Fruit fly (Drosophila melanogaster): ENCODE results near the gene Patsas.

dm6 chr2L:12134125-12134378 is 31.0 kb upstream of the Patsas start:
- TF ChIP-seq insv (optimal IDR thresholded peaks at IDR 0.05) (no peak), h (optimal IDR thresholded peaks at IDR 0.05) (no peak), psq (optimal IDR thresholded peaks at IDR 0.05) (no peak), ttk (optimal IDR thresholded peaks at IDR 0.05) (no peak), Sin3A (optimal IDR thresholded peaks at IDR 0.05) (no peak), Myc (optimal IDR thresholded peaks at IDR 0.05) (no peak)
